Fruit fly (Drosophila melanogaster) whole organism, embryonic: ENCODE results near the gene THG.

Source experiments
- Awh ChIP-seq: fragments of 200-800 bp; sonication (Bioruptor generic); IDR thresholded peaks from 2 replicates; pipeline ENCODE4, ENCODE4 v1.3.6; 2022; ENCODE audit warnings: missing biosample characterization, missing genetic modification characterization
- B-H2 ChIP-seq: fragments of 200-800 bp; sonication (Bioruptor generic); optimal IDR thresholded peaks from 2 replicates; lab custom pipeline; 2018; ENCODE audit warnings: missing biosample characterization, mild to moderate bottlenecking, missing genetic modification characterization
- CG10274 ChIP-seq: fragments of 200-800 bp; sonication (Bioruptor generic); optimal IDR thresholded peaks from 3 replicates; lab custom pipeline; 2017; ENCODE audit warnings: missing biosample characterization, mild to moderate bottlenecking, missing genetic modification characterization
- CG11695 ChIP-seq: fragments of 200-800 bp; sonication (Bioruptor generic); IDR thresholded peaks from 3 replicates; pipeline ENCODE4 v1.3.6; 2022; ENCODE audit warnings: missing biosample characterization, missing genetic modification characterization
- CG12769 ChIP-seq: fragments of 200-800 bp; sonication (Bioruptor generic); optimal IDR thresholded peaks from 2 replicates; lab custom pipeline; 2019; ENCODE audit warnings: missing biosample characterization, mild to moderate bottlenecking, missing genetic modification characterization, moderate library complexity
- CG13296 ChIP-seq: fragments of 200-800 bp; sonication (Bioruptor generic); optimal IDR thresholded peaks from 3 replicates; lab custom pipeline; 2018; ENCODE audit warnings: missing biosample characterization, mild to moderate bottlenecking, missing genetic modification characterization
- CG13894 ChIP-seq: fragments of 200-800 bp; sonication (Bioruptor generic); optimal IDR thresholded peaks from 3 replicates; lab custom pipeline; 2018; ENCODE audit warnings: missing biosample characterization, mild to moderate bottlenecking, missing genetic modification characterization, moderate library complexity
- CG14441 ChIP-seq: fragments of 200-800 bp; sonication (Bioruptor generic); IDR thresholded peaks from 2 replicates; pipeline ENCODE4 v1.3.6; 2022; ENCODE audit warnings: missing biosample characterization, missing genetic modification characterization
- CG16779 ChIP-seq: fragments of 200-800 bp; sonication (Bioruptor generic); IDR thresholded peaks from 2 replicates; pipeline ENCODE4 v1.3.6; 2022; ENCODE audit warnings: missing biosample characterization, missing genetic modification characterization
- CG18599 ChIP-seq: fragments of 200-800 bp; sonication (Bioruptor generic); optimal IDR thresholded peaks from 3 replicates; lab custom pipeline; 2017; ENCODE audit warnings: missing biosample characterization, missing genetic modification characterization, mild to moderate bottlenecking, moderate library complexity, missing genetic modification reagents
- CG2199 ChIP-seq: fragments of 200-800 bp; sonication (Bioruptor generic); IDR thresholded peaks from 3 replicates; pipeline ENCODE4 v1.3.6; 2022; ENCODE audit warnings: missing biosample characterization, missing genetic modification characterization
- CG2875 ChIP-seq: fragments of 200-800 bp; sonication (Bioruptor generic); optimal IDR thresholded peaks from 2 replicates; lab custom pipeline; 2017; ENCODE audit warnings: missing biosample characterization, mild to moderate bottlenecking, missing genetic modification characterization, missing genetic modification reagents
- CG3163 ChIP-seq: fragments of 200-800 bp; sonication (Bioruptor generic); optimal IDR thresholded peaks from 3 replicates; lab custom pipeline; 2016; ENCODE audit warnings: missing biosample characterization, missing genetic modification characterization
- CG33213 ChIP-seq: fragments of 200-800 bp; sonication (Bioruptor generic); optimal IDR thresholded peaks from 3 replicates; lab custom pipeline; 2016; ENCODE audit warnings: missing biosample characterization, missing genetic modification characterization
- CG5953 ChIP-seq: fragments of 200-800 bp; sonication (Bioruptor generic); IDR thresholded peaks from 2 replicates; pipeline ENCODE4 v1.3.6; 2022; ENCODE audit warnings: missing biosample characterization, missing genetic modification characterization
- CG7372 ChIP-seq: fragments of 200-800 bp; sonication (Bioruptor generic); IDR thresholded peaks from 2 replicates; pipeline ENCODE4 v1.3.6; 2022; ENCODE audit warnings: missing biosample characterization, missing genetic modification characterization
- CG8281 ChIP-seq: fragments of 200-800 bp; sonication (Bioruptor generic); optimal IDR thresholded peaks from 2 replicates; lab custom pipeline; 2018; ENCODE audit warnings: missing biosample characterization, mild to moderate bottlenecking, missing genetic modification characterization, moderate library complexity
- CG8359 ChIP-seq: fragments of 200-800 bp; sonication (Bioruptor generic); optimal IDR thresholded peaks from 2 replicates; lab custom pipeline; 2017; ENCODE audit warnings: missing biosample characterization, mild to moderate bottlenecking, missing genetic modification characterization, borderline replicate concordance
- CG8388 ChIP-seq: fragments of 200-800 bp; sonication (Bioruptor generic); optimal IDR thresholded peaks from 2 replicates; lab custom pipeline; 2019; ENCODE audit warnings: missing biosample characterization, mild to moderate bottlenecking, missing genetic modification characterization, moderate library complexity
- CG8478 ChIP-seq: fragments of >200 bp; optimal IDR thresholded peaks from 2 replicates; lab custom pipeline; 2018
- CG8944 ChIP-seq: fragments of 200-800 bp; sonication (Bioruptor generic); optimal IDR thresholded peaks from 3 replicates; lab custom pipeline; 2016; ENCODE audit warnings: missing biosample characterization, missing genetic modification characterization
- CG9609 ChIP-seq: fragments of 200-800 bp; sonication (Bioruptor generic); optimal IDR thresholded peaks from 3 replicates; lab custom pipeline; 2016; ENCODE audit warnings: missing biosample characterization, missing genetic modification characterization
- CG9797 ChIP-seq: fragments of 200-800 bp; sonication (Bioruptor generic); optimal IDR thresholded peaks from 3 replicates; lab custom pipeline; 2018; ENCODE audit warnings: missing biosample characterization, mild to moderate bottlenecking, missing genetic modification characterization
- CG9817 ChIP-seq: fragments of 200-800 bp; sonication (Bioruptor generic); optimal IDR thresholded peaks from 2 replicates; lab custom pipeline; 2018; ENCODE audit warnings: missing biosample characterization, mild to moderate bottlenecking, missing genetic modification characterization, moderate library complexity
- Chrac-16 ChIP-seq: fragments of 200-800 bp; sonication (Bioruptor generic); optimal IDR thresholded peaks from 3 replicates; lab custom pipeline; 2016; ENCODE audit warnings: missing biosample characterization, missing genetic modification characterization
- Dbx ChIP-seq: fragments of 200-800 bp; sonication (Bioruptor generic); IDR thresholded peaks from 3 replicates; pipeline ENCODE4 v1.3.6; 2022; ENCODE audit warnings: missing biosample characterization, missing genetic modification characterization
- Dek ChIP-seq: fragments of 200-800 bp; sonication (Bioruptor generic); optimal IDR thresholded peaks from 3 replicates; lab custom pipeline; 2019; ENCODE audit warnings: missing biosample characterization, mild to moderate bottlenecking, missing genetic modification characterization, moderate library complexity
- E2f1 ChIP-seq: fragments of 200-800 bp; sonication (Bioruptor generic); IDR thresholded peaks from 2 replicates; pipeline ENCODE4 v1.3.6; 2022; ENCODE audit warnings: missing biosample characterization, missing genetic modification characterization
- Hand ChIP-seq: fragments of 200-800 bp; sonication (Bioruptor generic); optimal IDR thresholded peaks from 2 replicates; lab custom pipeline; 2017; ENCODE audit warnings: mild to moderate bottlenecking, missing biosample characterization, missing genetic modification reagents, missing genetic modification characterization
- Hsf ChIP-seq: fragments of 200-800 bp; sonication (Bioruptor generic); optimal IDR thresholded peaks from 3 replicates; lab custom pipeline; 2016; ENCODE audit warnings: missing biosample characterization, missing genetic modification characterization
- Jarid2 ChIP-seq: fragments of 200-800 bp; sonication (Bioruptor generic); optimal IDR thresholded peaks from 3 replicates; lab custom pipeline; 2017; ENCODE audit warnings: mild to moderate bottlenecking, missing biosample characterization, missing genetic modification reagents, missing genetic modification characterization
- Nf-YC ChIP-seq: fragments of 200-800 bp; optimal IDR thresholded peaks from 3 replicates; lab custom pipeline; 2019; ENCODE audit warnings: missing biosample characterization, mild to moderate bottlenecking, missing genetic modification characterization, moderate library complexity
- Sox102F ChIP-seq: fragments of 200-800 bp; sonication (Bioruptor generic); optimal IDR thresholded peaks from 2 replicates; lab custom pipeline; 2018; ENCODE audit warnings: missing biosample characterization, mild to moderate bottlenecking, missing genetic modification characterization, moderate library complexity
- amos ChIP-seq: fragments of 200-800 bp; sonication (Bioruptor generic); IDR thresholded peaks from 2 replicates; pipeline ENCODE4 v1.3.6; 2022; ENCODE audit warnings: missing biosample characterization, missing genetic modification characterization; ENCODE audit not compliant: partially characterized antibody
- bsh ChIP-seq, 2 experiments: fragments of 200-800 bp; sonication (Bioruptor generic); optimal IDR thresholded peaks; 2 replicates each; lab custom pipeline; 2017 to 2018; ENCODE audit warnings: mild to moderate bottlenecking in 2 of 2, missing biosample characterization in 2 of 2, missing genetic modification characterization in 2 of 2, moderate library complexity in 1 of 2
- eve ChIP-seq, 2 experiments: fragments of >200 bp; optimal IDR thresholded peaks; 2 replicates each; lab custom pipeline; 2017; ENCODE audit warnings: missing biosample characterization in 2 of 2, missing genetic modification characterization in 2 of 2
- hkb ChIP-seq, 2 experiments: fragments of 200-800 bp in 1 of 2; fragments of >200 bp in 1 of 2; sonication (Bioruptor generic) in 1 of 2; IDR thresholded peaks in 1 of 2; optimal IDR thresholded peaks in 1 of 2; 2 replicates each; pipeline versions ENCODE4 v1.3.6 to Lab custom; 2017 to 2022; ENCODE audit warnings: missing biosample characterization in 1 of 2, missing genetic modification characterization in 1 of 2
- hth ChIP-seq: fragments of >200 bp; optimal IDR thresholded peaks from 2 replicates; lab custom pipeline; 2017; ENCODE audit warnings: inconsistent platforms
- jigr1 ChIP-seq: fragments of 200-800 bp; sonication (Bioruptor generic); IDR thresholded peaks from 3 replicates; pipeline ENCODE4 v1.3.6; 2022; ENCODE audit warnings: missing biosample characterization, missing genetic modification characterization
- lov ChIP-seq, 2 experiments: fragments of 200-800 bp in 1 of 2; fragments of >200 bp in 1 of 2; sonication (Bioruptor generic) in 1 of 2; IDR thresholded peaks in 1 of 2; optimal IDR thresholded peaks in 1 of 2; 2 replicates in 1 of 2; 3 replicates in 1 of 2; pipeline versions ENCODE4 v1.3.6 to Lab custom; 2017 to 2022; ENCODE audit warnings: missing biosample characterization in 1 of 2, missing genetic modification characterization in 1 of 2
- onecut ChIP-seq: fragments of 200-800 bp; sonication (Bioruptor generic); IDR thresholded peaks from 2 replicates; pipeline ENCODE4 v1.3.6; 2022; ENCODE audit warnings: missing biosample characterization, missing genetic modification characterization
- phol ChIP-seq: fragments of 200-800 bp; sonication (Bioruptor generic); optimal IDR thresholded peaks from 3 replicates; lab custom pipeline; 2018; ENCODE audit warnings: missing biosample characterization, mild to moderate bottlenecking, missing genetic modification characterization, moderate library complexity
- ro ChIP-seq: fragments of 200-800 bp; sonication (Bioruptor generic); IDR thresholded peaks from 2 replicates; pipeline ENCODE4 v1.3.6; 2022; ENCODE audit warnings: missing biosample characterization, missing genetic modification characterization
- trem ChIP-seq: fragments of 200-800 bp; optimal IDR thresholded peaks from 3 replicates; lab custom pipeline; 2019; ENCODE audit warnings: missing biosample characterization, mild to moderate bottlenecking, missing genetic modification characterization, moderate library complexity
- unc-4 ChIP-seq: fragments of 200-800 bp; sonication (Bioruptor generic); IDR thresholded peaks from 2 replicates; pipeline ENCODE4 v1.3.6; 2022; ENCODE audit warnings: missing biosample characterization, missing genetic modification characterization; ENCODE audit not compliant: partially characterized antibody
- wor ChIP-seq: fragments of 200-800 bp; sonication (Bioruptor generic); IDR thresholded peaks from 2 replicates; pipeline ENCODE4 v1.3.6; 2022; ENCODE audit warnings: missing biosample characterization, missing genetic modification characterization
- zen ChIP-seq: fragments of 200-800 bp; sonication (Bioruptor generic); optimal IDR thresholded peaks from 3 replicates; lab custom pipeline; 2018; ENCODE audit warnings: missing biosample characterization, mild to moderate bottlenecking, missing genetic modification characterization, moderate library complexity

Gene THG

DNA sequence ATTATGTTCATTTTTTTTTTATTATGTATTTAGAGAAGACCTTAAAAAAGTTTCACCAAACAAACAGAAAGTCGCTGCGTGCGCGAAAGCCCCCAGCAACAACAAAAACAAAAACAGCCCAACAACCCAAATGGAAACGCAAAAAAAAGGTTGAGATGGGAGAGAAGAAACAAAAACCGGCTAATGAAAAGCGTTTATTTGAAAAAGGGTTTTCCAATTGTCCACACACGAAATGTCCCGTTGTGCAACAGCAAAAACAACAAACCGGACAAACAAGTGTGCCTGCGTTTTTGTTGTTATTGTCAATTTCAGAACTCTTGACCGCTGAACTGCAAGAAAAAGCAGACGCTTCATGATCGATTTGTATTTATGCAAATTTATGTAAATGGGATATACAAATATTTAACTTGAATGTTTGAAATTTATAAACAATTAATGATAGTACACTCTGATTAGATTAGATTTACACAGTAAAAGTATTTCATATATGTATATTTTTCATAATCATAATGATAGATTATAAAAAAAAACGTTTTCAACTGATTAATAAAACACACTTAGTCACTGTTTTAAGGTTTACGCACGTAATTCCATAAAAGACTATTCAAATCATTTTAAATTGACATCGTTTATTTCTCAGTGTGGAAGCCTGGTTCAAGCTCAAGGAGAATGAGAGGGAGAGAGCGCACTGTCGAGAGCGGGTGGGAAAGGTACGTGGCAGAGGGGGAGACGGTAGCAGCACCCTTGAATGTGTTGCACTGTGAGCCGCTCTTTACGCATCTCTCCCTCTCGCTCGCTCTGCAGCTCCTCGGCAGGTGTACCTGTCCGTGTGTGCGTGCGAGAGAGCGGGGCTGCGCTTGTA lies 47.1 kb upstream of the THG start (continued):
- TF ChIP-seq CG18599 (GFP tag; lab: Kevin White, UChicago): peak; percentile 74
- TF ChIP-seq Awh (GFP tag; lab: Robert Waterston, UW): 0 out of 2 replicates have a peak, but pooled peaks have one; percentile 56
- TF ChIP-seq CG33213 (GFP tag; lab: Kevin White, UChicago): no peak
- no peak for TF ChIP-seq CG9609 (GFP tag; lab: Kevin White, UChicago)
- no peak for TF ChIP-seq Nf-YC (tag; lab: Kevin White, UChicago)
- TF ChIP-seq phol: peak; percentile 88
- no peak for TF ChIP-seq CG3163 (GFP tag; lab: Kevin White, UChicago)
- no peak; the same call in 1 of the 2 replicates for TF ChIP-seq ro (GFP tag; lab: Robert Waterston, UW)
- peak; percentile 52 for TF ChIP-seq CG8359 (GFP tag; lab: Kevin White, UChicago)
- TF ChIP-seq hkb (optimal IDR thresholded peaks at IDR 0.05; lab: Kevin White, UChicago): no peak
- peak; percentile 77 for TF ChIP-seq hkb (GFP tag; IDR thresholded peaks at IDR 0.05; lab: Robert Waterston, UW)
- peak; percentile 43 for TF ChIP-seq CG10274 (GFP tag; lab: Kevin White, UChicago)
- peak; percentile 7 for TF ChIP-seq Hand (GFP tag; lab: Kevin White, UChicago)
- peak; percentile 81 for TF ChIP-seq zen (tag; lab: Kevin White, UChicago)
- 0 out of 3 replicates have a peak, but pooled peaks have one; percentile 35 for TF ChIP-seq Dbx (GFP tag; lab: Robert Waterston, UW)
- TF ChIP-seq CG14441 (GFP tag; lab: Robert Waterston, UW): no peak
- TF ChIP-seq CG7372 (GFP tag; lab: Robert Waterston, UW): peak; percentile 50; the same call in 1 of the 2 replicates
- peak; percentile 69 for TF ChIP-seq CG8388 (GFP tag; lab: Kevin White, UChicago)
- 0 out of 3 replicates have a peak, but pooled peaks have one; percentile 74 for TF ChIP-seq CG2199
- TF ChIP-seq amos (GFP tag; lab: Robert Waterston, UW): no peak
- peak; percentile 57 for TF ChIP-seq trem (tag; lab: Kevin White, UChicago)
- TF ChIP-seq lov (optimal IDR thresholded peaks at IDR 0.05; lab: Kevin White, UChicago): no peak
- 0 out of 3 replicates have a peak, but pooled peaks have one; percentile 49 for TF ChIP-seq lov (GFP tag; IDR thresholded peaks at IDR 0.05; lab: Robert Waterston, UW)
- peak; percentile 84 for TF ChIP-seq CG11695 (GFP tag; lab: Robert Waterston, UW)
- TF ChIP-seq CG9797 (GFP tag; lab: Kevin White, UChicago): no peak
- TF ChIP-seq Hsf (GFP tag; lab: Kevin White, UChicago): peak; percentile 46
- peak; percentile 49 for TF ChIP-seq Chrac-16 (GFP tag; lab: Kevin White, UChicago)
- TF ChIP-seq Dek (tag; lab: Kevin White, UChicago): peak; percentile 41
- TF ChIP-seq B-H2 (GFP tag; lab: Kevin White, UChicago): no peak
- TF ChIP-seq E2f1 (GFP tag; lab: Robert Waterston, UW): peak; percentile 71
- peak; percentile 71 for TF ChIP-seq CG2875 (GFP tag; lab: Kevin White, UChicago)
- TF ChIP-seq hth (lab: Kevin White, UChicago): no peak
- TF ChIP-seq CG13894 (tag; lab: Kevin White, UChicago): no peak
- TF ChIP-seq CG8944 (GFP tag; lab: Kevin White, UChicago): no peak
- 0 out of 3 replicates have a peak, but pooled peaks have one; percentile 29 for TF ChIP-seq jigr1 (GFP tag; lab: Robert Waterston, UW)
- peak; percentile 54 for TF ChIP-seq CG13296 (GFP tag; lab: Kevin White, UChicago)
- TF ChIP-seq wor (GFP tag; lab: Robert Waterston, UW): peak; percentile 59
- peak; percentile 41 for TF ChIP-seq Jarid2 (GFP tag; lab: Kevin White, UChicago)
- TF ChIP-seq CG5953: peak; percentile 40
- no peak for TF ChIP-seq CG16779 (GFP tag; lab: Robert Waterston, UW)
- TF ChIP-seq CG8478: peak; percentile 75
- TF ChIP-seq Sox102F: peak; percentile 80
- TF ChIP-seq CG8281 (tag; lab: Kevin White, UChicago): peak; percentile 55
- TF ChIP-seq eve (GFP tag; optimal IDR thresholded peaks at IDR 0.05; lab: Kevin White, UChicago): peak in 1 of 2 experiments; percentile 88
- TF ChIP-seq CG12769 (tag; lab: Kevin White, UChicago): no peak
- peak; percentile 57 to 76 for TF ChIP-seq bsh (GFP tag; optimal IDR thresholded peaks at IDR 0.05; lab: Kevin White, UChicago)
- peak; percentile 56 for TF ChIP-seq onecut (GFP tag; lab: Robert Waterston, UW)
- no peak for TF ChIP-seq unc-4 (GFP tag; lab: Robert Waterston, UW)
- TF ChIP-seq CG9817 (tag; lab: Kevin White, UChicago): peak; percentile 25
